Fruit fly (Drosophila melanogaster): ENCODE measurements around the gene CheA29a.

CheA29a gene

dm6 chr2L:8473448-8473847, 3.7 kb upstream of the CheA29a start:
- no peak for TF ChIP-seq CG8478 (optimal IDR thresholded peaks at IDR 0.05)
- no peak for TF ChIP-seq CTCF (optimal IDR thresholded peaks at IDR 0.05)

- no peak for TF ChIP-seq CG8478 (optimal IDR thresholded peaks at IDR 0.05)
- peak in 1 of 2 experiments; percentile 64 for TF ChIP-seq CTCF (optimal IDR thresholded peaks at IDR 0.05)
Observed at dm6 chr2L:8477971-8478370, 822 bp downstream of the CheA29a start.

dm6 chr2L:8478379-8478778, 1.2 kb downstream of the CheA29a start:
- TF ChIP-seq CTCF (optimal IDR thresholded peaks at IDR 0.05) (no peak), CG8478 (optimal IDR thresholded peaks at IDR 0.05) (no peak)

- TF ChIP-seq CG8478 (optimal IDR thresholded peaks at IDR 0.05) (no peak), CTCF (optimal IDR thresholded peaks at IDR 0.05) (no peak)
Observed at dm6 chr2L:8478911-8479706, 2.0 kb downstream of the CheA29a start.

- TF ChIP-seq CG8478 (optimal IDR thresholded peaks at IDR 0.05): no peak
- no peak for TF ChIP-seq CTCF (optimal IDR thresholded peaks at IDR 0.05)
Observed at dm6 chr2L:8480825-8481224, 3.7 kb downstream of the CheA29a start.

- no peak for TF ChIP-seq CTCF (optimal IDR thresholded peaks at IDR 0.05)
- TF ChIP-seq CG8478 (optimal IDR thresholded peaks at IDR 0.05): no peak
Observed at dm6 chr2L:8481623-8482424, 4.7 kb downstream of the CheA29a start, which contains the start of gene CG43796. Gene CG43796 (plus strand): TSS chr2L:8482374.

- TF ChIP-seq CTCF (optimal IDR thresholded peaks at IDR 0.05) (peak; percentile 71 to 86), CG8478 (optimal IDR thresholded peaks at IDR 0.05) (no peak)
Observed at dm6 chr2L:8485562-8485961, 8.4 kb downstream of the CheA29a start.

- TF ChIP-seq CTCF (optimal IDR thresholded peaks at IDR 0.05): peak in 1 of 2 experiments; percentile 10
- TF ChIP-seq CG8478 (optimal IDR thresholded peaks at IDR 0.05): no peak
Observed at dm6 chr2L:8488735-8489134, 11.6 kb downstream of the CheA29a start, which contains the start of gene CG13088. Gene CG13088 (plus strand): TSS chr2L:8488981.

- TF ChIP-seq CG8478 (optimal IDR thresholded peaks at IDR 0.05) (no peak), CTCF (optimal IDR thresholded peaks at IDR 0.05) (no peak)
Observed at dm6 chr2L:8490439-8490838, 13.3 kb downstream of the CheA29a start, which contains the start of gene CG43400. Gene CG43400 (plus strand): TSS chr2L:8490739.

dm6 chr2L:8496269-8496668, 19.1 kb downstream of the CheA29a start, which contains the start of gene Bace:
Gene Bace (minus strand): TSS chr2L:8496307.
- no peak for TF ChIP-seq CG8478 (optimal IDR thresholded peaks at IDR 0.05)
- no peak for TF ChIP-seq CTCF (optimal IDR thresholded peaks at IDR 0.05)

dm6 chr2L:8506729-8507128, 29.6 kb downstream of the CheA29a start, which contains the start of gene Dh31:
Gene Dh31 (minus strand): TSS chr2L:8506845.
- TF ChIP-seq CTCF (optimal IDR thresholded peaks at IDR 0.05) (no peak), CG8478 (optimal IDR thresholded peaks at IDR 0.05) (no peak)

dm6 chr2L:8511723-8512122, 34.6 kb downstream of the CheA29a start, which contains the start of gene CG13096:
Gene CG13096 (minus strand): TSS chr2L:8511866.
- TF ChIP-seq CG8478 (optimal IDR thresholded peaks at IDR 0.05) (no peak), CTCF (optimal IDR thresholded peaks at IDR 0.05) (peak; percentile 63 to 66)

dm6 chr2L:8514748-8515147, 37.6 kb downstream of the CheA29a start, which contains the start of the genes CG13097 and PIG-U:
Gene CG13097 (minus strand): TSS chr2L:8514868.
Gene PIG-U (plus strand): TSS chr2L:8515096.
- TF ChIP-seq CG8478 (optimal IDR thresholded peaks at IDR 0.05) (no peak), CTCF (optimal IDR thresholded peaks at IDR 0.05) (no peak)

dm6 chr2L:8517256-8517694, 40.1 kb downstream of the CheA29a start, which contains the start of the genes mRpL51 and Uba4:
Gene mRpL51 (minus strand): TSS chr2L:8517380.
Gene Uba4 (plus strand): TSS chr2L:8517411.
- no peak for TF ChIP-seq CTCF (optimal IDR thresholded peaks at IDR 0.05)
- no peak for TF ChIP-seq CG8478 (optimal IDR thresholded peaks at IDR 0.05)

dm6 chr2L:8519390-8519789, 42.2 kb downstream of the CheA29a start, which contains the start of gene Sgp:
Gene Sgp (plus strand): TSS chr2L:8519690.
- TF ChIP-seq CTCF (optimal IDR thresholded peaks at IDR 0.05) (no peak), CG8478 (optimal IDR thresholded peaks at IDR 0.05) (no peak)
